Worm (Caenorhabditis elegans) whole organism, L2 larva: ENCODE data around the gene T04G9.6.

Source experiments
- C34F6.9 ChIP-seq: fragments of 150-350 bp; optimal IDR thresholded peaks from 2 replicates; lab custom pipeline; 2014; ENCODE audit warnings: missing biosample characterization, missing genetic modification characterization
- R02D3.7 ChIP-seq: fragments of 150-350 bp; optimal IDR thresholded peaks from 2 replicates; lab custom pipeline; 2014; ENCODE audit warnings: missing biosample characterization, missing genetic modification characterization
- Y55F3AM.14 ChIP-seq: fragments of 200-800 bp; sonication (Bioruptor generic); optimal IDR thresholded peaks from 2 replicates; lab custom pipeline; 2018; ENCODE audit warnings: mild to moderate bottlenecking, missing genetic modification characterization, missing compliant biosample characterization
- ZK546.5 ChIP-seq: sonication (generic microtip); optimal IDR thresholded peaks from 2 replicates; lab custom pipeline; 2017; ENCODE audit warnings: missing biosample characterization, missing genetic modification characterization
- alr-1 ChIP-seq: fragments of 150-350 bp; optimal IDR thresholded peaks from 2 replicates; lab custom pipeline; 2014; ENCODE audit warnings: missing biosample characterization, missing genetic modification characterization
- ceh-16 ChIP-seq: fragments of 150-350 bp; optimal IDR thresholded peaks from 2 replicates; lab custom pipeline; 2014; ENCODE audit warnings: missing biosample characterization, missing genetic modification characterization
- ceh-82 ChIP-seq: fragments of 150-350 bp; optimal IDR thresholded peaks from 2 replicates; lab custom pipeline; 2014; ENCODE audit warnings: missing biosample characterization, missing genetic modification characterization
- crh-2 ChIP-seq: sonication (generic microtip); optimal IDR thresholded peaks from 2 replicates; lab custom pipeline; 2017; ENCODE audit warnings: missing biosample characterization, missing genetic modification characterization
- dmd-4 ChIP-seq: sonication (generic microtip); optimal IDR thresholded peaks from 2 replicates; lab custom pipeline; 2017; ENCODE audit warnings: missing biosample characterization, missing genetic modification characterization
- elt-3 ChIP-seq: sonication (generic microtip); optimal IDR thresholded peaks from 2 replicates; lab custom pipeline; 2017; ENCODE audit warnings: missing biosample characterization, missing genetic modification characterization
- fos-1 ChIP-seq: fragments of 150-350 bp; optimal IDR thresholded peaks from 2 replicates; lab custom pipeline; 2014; ENCODE audit warnings: missing biosample characterization, missing genetic modification characterization
- lin-11 ChIP-seq: fragments of 150-350 bp; sonication (generic microtip); optimal IDR thresholded peaks from 2 replicates; lab custom pipeline; 2014; ENCODE audit warnings: missing biosample characterization, missing genetic modification characterization, inconsistent platforms, mixed read lengths
- lin-39 ChIP-seq: fragments of 150-350 bp; optimal IDR thresholded peaks from 2 replicates; lab custom pipeline; 2014; ENCODE audit warnings: missing biosample characterization, missing genetic modification reagents, missing genetic modification characterization
- lsy-2 ChIP-seq, 2 experiments: fragments of 150-350 bp in 1 of 2; sonication (generic microtip) in 1 of 2; optimal IDR thresholded peaks; 2 replicates each; lab custom pipeline; 2014 to 2017; ENCODE audit warnings: missing biosample characterization in 2 of 2, missing genetic modification characterization in 2 of 2
- mab-5 ChIP-seq: fragments of 150-350 bp; optimal IDR thresholded peaks from 2 replicates; lab custom pipeline; 2014; ENCODE audit warnings: missing biosample characterization, missing genetic modification characterization
- mbf-1 ChIP-seq: sonication (generic microtip); optimal IDR thresholded peaks from 2 replicates; lab custom pipeline; 2017; ENCODE audit warnings: missing biosample characterization, missing genetic modification characterization
- nhr-10 ChIP-seq: sonication (generic microtip); optimal IDR thresholded peaks from 2 replicates; lab custom pipeline; 2017; ENCODE audit warnings: missing biosample characterization, missing genetic modification characterization
- nhr-11 ChIP-seq: fragments of 150-350 bp; optimal IDR thresholded peaks from 2 replicates; lab custom pipeline; 2014; ENCODE audit warnings: missing biosample characterization, missing genetic modification characterization
- nhr-12 ChIP-seq: fragments of 150-350 bp; optimal IDR thresholded peaks from 2 replicates; lab custom pipeline; 2014; ENCODE audit warnings: missing biosample characterization, missing genetic modification characterization
- nhr-129 ChIP-seq: fragments of 150-350 bp; optimal IDR thresholded peaks from 2 replicates; lab custom pipeline; 2014; ENCODE audit warnings: missing biosample characterization, missing genetic modification characterization
- nhr-21 ChIP-seq: fragments of 150-350 bp; optimal IDR thresholded peaks from 2 replicates; lab custom pipeline; 2014; ENCODE audit warnings: missing biosample characterization, missing genetic modification characterization
- nhr-23 ChIP-seq: fragments of 150-350 bp; optimal IDR thresholded peaks from 2 replicates; lab custom pipeline; 2014; ENCODE audit warnings: missing biosample characterization, missing genetic modification reagents, missing genetic modification characterization
- nhr-25 ChIP-seq: fragments of 150-350 bp; sonication (generic microtip); optimal IDR thresholded peaks from 3 replicates; lab custom pipeline; 2014; ENCODE audit warnings: missing biosample characterization, missing genetic modification characterization
- nhr-6 ChIP-seq: fragments of 150-350 bp; optimal IDR thresholded peaks from 2 replicates; lab custom pipeline; 2014; ENCODE audit warnings: missing biosample characterization, missing genetic modification characterization
- nhr-77 ChIP-seq: fragments of 150-350 bp; optimal IDR thresholded peaks from 2 replicates; lab custom pipeline; 2014; ENCODE audit warnings: missing biosample characterization, missing genetic modification characterization
- sem-4 ChIP-seq: fragments of 150-350 bp; optimal IDR thresholded peaks from 2 replicates; lab custom pipeline; 2014; ENCODE audit warnings: missing biosample characterization, missing genetic modification reagents, missing genetic modification characterization
- sma-3 ChIP-seq: sonication (generic microtip); optimal IDR thresholded peaks from 2 replicates; lab custom pipeline; 2016; ENCODE audit warnings: missing genetic modification reagents, missing genetic modification characterization, missing compliant biosample characterization
- sma-9 ChIP-seq, 2 experiments: fragments of 150-350 bp in 1 of 2; sonication (generic microtip) in 1 of 2; optimal IDR thresholded peaks; 2 replicates each; lab custom pipeline; 2014 to 2016; ENCODE audit warnings: missing genetic modification characterization in 2 of 2, mild to moderate bottlenecking in 1 of 2, missing biosample characterization in 1 of 2, missing compliant biosample characterization in 1 of 2, missing genetic modification reagents in 1 of 2, moderate library complexity in 1 of 2
- snpc-4 ChIP-seq: fragments of 150-350 bp; optimal IDR thresholded peaks from 2 replicates; lab custom pipeline; 2014; ENCODE audit warnings: missing biosample characterization, missing genetic modification characterization
- unc-39 ChIP-seq: fragments of 150-350 bp; optimal IDR thresholded peaks from 2 replicates; lab custom pipeline; 2014; ENCODE audit warnings: missing biosample characterization, missing genetic modification characterization
- unc-62 ChIP-seq: fragments of 150-350 bp; optimal IDR thresholded peaks from 2 replicates; lab custom pipeline; 2014; ENCODE audit warnings: missing biosample characterization, missing genetic modification reagents, missing genetic modification characterization
- zag-1 ChIP-seq: fragments of 150-350 bp; optimal IDR thresholded peaks from 2 replicates; lab custom pipeline; 2014; ENCODE audit warnings: missing biosample characterization, missing genetic modification characterization
- ztf-1 ChIP-seq: fragments of 200-800 bp; sonication (Bioruptor generic); conservative IDR thresholded peaks from 2 replicates; pipeline ENCODE4 v1.3.6; 2022; ENCODE audit warnings: missing genetic modification characterization, missing compliant biosample characterization
- ztf-11 ChIP-seq: sonication (generic microtip); optimal IDR thresholded peaks from 2 replicates; lab custom pipeline; 2017; ENCODE audit warnings: missing biosample characterization, missing genetic modification characterization
- ztf-4 ChIP-seq: fragments of 150-350 bp; optimal IDR thresholded peaks from 2 replicates; lab custom pipeline; 2014; ENCODE audit warnings: missing biosample characterization, missing genetic modification characterization

T04G9.6 gene

ce11 chrX:759634-760033 lies 25.1 kb downstream of the T04G9.6 start, which contains the start of gene aex-3:
aex-3 (minus strand) TSS chrX:759734.
- TF ChIP-seq ceh-16 (tag; lab: Kevin White, UChicago) = no peak
- no peak for TF ChIP-seq nhr-25
- TF ChIP-seq nhr-77 (tag; lab: Kevin White, UChicago) = no peak
- TF ChIP-seq dmd-4 (tag; lab: Kevin White, UChicago) = no peak
- TF ChIP-seq mab-5 (tag; lab: Kevin White, UChicago) = no peak
- TF ChIP-seq nhr-129 = no peak
- TF ChIP-seq lsy-2 (tag; optimal IDR thresholded peaks at IDR 0.05; lab: Kevin White, UChicago) = no peak
- no peak for TF ChIP-seq zag-1 (tag; lab: Kevin White, UChicago)
- no peak for TF ChIP-seq crh-2 (tag; lab: Kevin White, UChicago)
- TF ChIP-seq C34F6.9 (tag; lab: Kevin White, UChicago) = no peak
- TF ChIP-seq elt-3 (tag; lab: Kevin White, UChicago) = no peak
- no peak for TF ChIP-seq ztf-11 (tag; lab: Kevin White, UChicago)
- TF ChIP-seq unc-39 = no peak
- TF ChIP-seq nhr-23 = no peak

- TF ChIP-seq fos-1 (tag; lab: Kevin White, UChicago) (no peak), ceh-82 (tag; lab: Kevin White, UChicago) (no peak), nhr-12 (tag; lab: Kevin White, UChicago) (no peak), ZK546.5 (tag; lab: Kevin White, UChicago) (no peak), nhr-10 (tag; lab: Kevin White, UChicago) (no peak), lin-11 (tag; lab: Kevin White, UChicago) (no peak), dmd-4 (tag; lab: Kevin White, UChicago) (no peak), nhr-21 (tag; lab: Kevin White, UChicago) (no peak)
Measured at ce11 chrX:748319-748718, 36.4 kb downstream of the T04G9.6 start.

- TF ChIP-seq alr-1 (tag; lab: Kevin White, UChicago) (no peak), crh-2 (tag; lab: Kevin White, UChicago) (no peak), ztf-11 (tag; lab: Kevin White, UChicago) (no peak), sma-9 (GFP tag; optimal IDR thresholded peaks at IDR 0.05; lab: Kevin White, UChicago) (no peak), sma-9 (tag; optimal IDR thresholded peaks at IDR 0.05; lab: Kevin White, UChicago) (no peak), C34F6.9 (tag; lab: Kevin White, UChicago) (no peak), nhr-12 (tag; lab: Kevin White, UChicago) (no peak), nhr-11 (tag; lab: Kevin White, UChicago) (no peak), fos-1 (tag; lab: Kevin White, UChicago) (no peak), Y55F3AM.14 (GFP tag; lab: Kevin White, UChicago) (no peak), nhr-10 (tag; lab: Kevin White, UChicago) (no peak), ztf-4 (no peak), mbf-1 (tag; lab: Kevin White, UChicago) (no peak), lin-39 (tag; lab: Kevin White, UChicago) (no peak)
- TF ChIP-seq, all 48 proteins: peak for 0
Measured at ce11 chrX:736989-737388, 47.8 kb downstream of the T04G9.6 start.

ce11 chrX:735572-735971 lies 49.2 kb downstream of the T04G9.6 start, which contains the start of gene npr-19:
npr-19 (minus strand) TSS chrX:735672.
- TF ChIP-seq R02D3.7 (tag; lab: Kevin White, UChicago) (no peak), ceh-16 (tag; lab: Kevin White, UChicago) (no peak), snpc-4 (tag; lab: Kevin White, UChicago) (no peak), mab-5 (tag; lab: Kevin White, UChicago) (no peak), alr-1 (tag; lab: Kevin White, UChicago) (no peak), sma-9 (GFP tag; optimal IDR thresholded peaks at IDR 0.05; lab: Kevin White, UChicago) (no peak), sma-9 (tag; optimal IDR thresholded peaks at IDR 0.05; lab: Kevin White, UChicago) (no peak), sem-4 (tag; lab: Kevin White, UChicago) (no peak), lin-39 (tag; lab: Kevin White, UChicago) (no peak), lsy-2 (tag; optimal IDR thresholded peaks at IDR 0.05; lab: Kevin White, UChicago) (no peak), elt-3 (tag; lab: Kevin White, UChicago) (no peak), ztf-1 (GFP tag; lab: Robert Waterston, UW) (no peak), nhr-6 (tag; lab: Kevin White, UChicago) (no peak), sma-3 (GFP tag; lab: Kevin White, UChicago) (no peak), unc-62 (no peak)
